Worm (Caenorhabditis elegans): Measurements from ENCODE around the gene acr-5.

Gene acr-5

DNA sequence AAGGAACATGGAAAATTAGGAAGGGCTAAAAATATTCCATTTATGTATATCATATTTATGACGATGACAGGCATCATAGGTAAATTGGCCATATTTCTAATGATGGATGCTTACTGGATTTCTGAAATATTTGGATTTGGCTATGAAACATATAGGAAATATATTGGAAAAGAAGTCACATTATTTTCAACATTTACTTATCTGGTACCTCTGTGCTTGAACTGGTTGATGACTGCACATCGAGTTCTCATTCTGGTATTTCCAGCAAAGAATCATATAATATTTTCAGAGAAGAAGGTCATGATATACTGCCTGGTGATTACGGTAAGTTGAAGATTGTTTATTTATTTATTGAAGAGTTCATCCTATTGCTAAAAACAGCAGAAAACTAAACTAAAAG lies 18.1 kb upstream of the acr-5 start, which contains the start of gene srxa-5:
srxa-5 (plus strand) TSS at position 301 of the 400 bp plus-strand sequence.
- no peak for TF ChIP-seq elt-4 (tag; optimal IDR thresholded peaks at IDR 0.05)
- no peak for TF ChIP-seq hlh-13 (GFP tag; optimal IDR thresholded peaks at IDR 0.05)
- no peak for TF ChIP-seq rnt-1 (tag; optimal IDR thresholded peaks at IDR 0.05)
- no peak for TF ChIP-seq sdc-2 (tag; optimal IDR thresholded peaks at IDR 0.05)
- no peak for TF ChIP-seq ceh-24 (tag; optimal IDR thresholded peaks at IDR 0.05)
- TF ChIP-seq unc-42 (tag; optimal IDR thresholded peaks at IDR 0.05): no peak
- no peak for TF ChIP-seq F13H6.1 (tag; optimal IDR thresholded peaks at IDR 0.05)
- no peak for TF ChIP-seq ceh-30 (tag; optimal IDR thresholded peaks at IDR 0.05)
- TF ChIP-seq gmeb-2 (tag; optimal IDR thresholded peaks at IDR 0.05): no peak
- TF ChIP-seq hlh-30 (tag; optimal IDR thresholded peaks at IDR 0.05; ENCODE audit: insufficient read depth): no peak
- no peak for TF ChIP-seq K09A11.1 (tag; optimal IDR thresholded peaks at IDR 0.05; ENCODE audit: insufficient read depth)
- no peak for TF ChIP-seq dmd-4 (tag; optimal IDR thresholded peaks at IDR 0.05; ENCODE audit: borderline replicate concordance)
- TF ChIP-seq T23F11.4 (GFP tag; optimal IDR thresholded peaks at IDR 0.05): no peak
- TF ChIP-seq zip-5 (tag; optimal IDR thresholded peaks at IDR 0.05): no peak
- no peak for TF ChIP-seq ahr-1 (tag; optimal IDR thresholded peaks at IDR 0.05)
- no peak for TF ChIP-seq ceh-9 (tag; optimal IDR thresholded peaks at IDR 0.05)
- no peak for TF ChIP-seq ttx-3 (tag; optimal IDR thresholded peaks at IDR 0.05)
- no peak for TF ChIP-seq Y22D7AL.16 (tag; optimal IDR thresholded peaks at IDR 0.05)
- TF ChIP-seq nhr-232 (tag; optimal IDR thresholded peaks at IDR 0.05): no peak
- TF ChIP-seq pha-2 (tag; optimal IDR thresholded peaks at IDR 0.05): no peak

DNA sequence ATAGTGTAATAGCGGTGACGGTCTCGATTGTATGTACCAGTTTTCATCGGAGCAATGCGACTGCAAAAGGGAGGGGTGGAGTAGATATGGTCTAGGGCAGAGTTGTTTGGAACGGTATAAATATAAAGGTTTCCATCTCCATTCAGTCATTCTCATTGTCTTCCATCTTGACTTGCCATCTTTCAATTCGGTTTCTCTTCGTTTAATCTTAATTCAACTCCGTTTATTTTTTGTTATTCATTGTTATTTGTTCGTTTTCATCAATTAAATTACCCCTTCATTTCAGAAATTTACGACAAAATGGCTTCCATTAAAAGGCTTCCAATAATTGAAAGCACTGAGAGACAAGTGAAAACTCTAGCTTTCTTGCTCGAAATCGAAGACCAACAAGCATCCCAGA lies 16.5 kb upstream of the acr-5 start, which contains the start of gene C09E7.11:
C09E7.11 (plus strand) TSS at position 301 of the 400 bp plus-strand sequence.
- TF ChIP-seq dve-1 (tag; optimal IDR thresholded peaks at IDR 0.05): no peak
- no peak for TF ChIP-seq K02D7.2 (tag; optimal IDR thresholded peaks at IDR 0.05)
- no peak for TF ChIP-seq syd-9 (tag; optimal IDR thresholded peaks at IDR 0.05)
- TF ChIP-seq ama-1 (optimal IDR thresholded peaks at IDR 0.05): no peak
- no peak for TF ChIP-seq pha-4 (tag; optimal IDR thresholded peaks at IDR 0.05)
- no peak for TF ChIP-seq hlh-8 (tag; optimal IDR thresholded peaks at IDR 0.05)
- TF ChIP-seq nhr-232 (tag; optimal IDR thresholded peaks at IDR 0.05): no peak

DNA sequence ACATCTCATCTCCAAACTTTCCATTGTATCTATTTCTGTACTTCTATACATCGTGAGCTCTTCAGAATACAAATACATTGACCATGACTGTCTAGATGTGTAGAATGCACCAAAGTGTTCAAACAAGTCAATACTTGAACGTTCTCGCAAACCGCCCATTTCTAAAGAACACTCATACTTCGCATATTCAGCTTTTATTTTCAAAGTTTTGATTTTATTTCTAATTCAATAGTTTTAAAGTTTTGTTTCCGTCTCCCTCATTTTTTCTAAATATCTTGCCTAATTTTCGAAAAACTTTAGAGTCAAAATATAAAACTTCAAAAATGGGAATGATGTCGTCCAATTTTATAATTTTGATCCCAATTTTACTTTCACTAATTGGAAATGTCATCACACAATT lies 13.3 kb upstream of the acr-5 start, which contains the start of gene pqn-10:
pqn-10 (plus strand) TSS at position 301 of the 400 bp plus-strand sequence.
- TF ChIP-seq C38D4.7 (GFP tag; optimal IDR thresholded peaks at IDR 0.05) (no peak), ceh-45 (GFP tag; IDR thresholded peaks at IDR 0.05) (no peak), unc-86 (tag; optimal IDR thresholded peaks at IDR 0.05) (no peak), ets-4 (tag; optimal IDR thresholded peaks at IDR 0.05) (no peak), eyg-1 (tag; optimal IDR thresholded peaks at IDR 0.05) (no peak), hlh-8 (tag; optimal IDR thresholded peaks at IDR 0.05) (no peak)

DNA sequence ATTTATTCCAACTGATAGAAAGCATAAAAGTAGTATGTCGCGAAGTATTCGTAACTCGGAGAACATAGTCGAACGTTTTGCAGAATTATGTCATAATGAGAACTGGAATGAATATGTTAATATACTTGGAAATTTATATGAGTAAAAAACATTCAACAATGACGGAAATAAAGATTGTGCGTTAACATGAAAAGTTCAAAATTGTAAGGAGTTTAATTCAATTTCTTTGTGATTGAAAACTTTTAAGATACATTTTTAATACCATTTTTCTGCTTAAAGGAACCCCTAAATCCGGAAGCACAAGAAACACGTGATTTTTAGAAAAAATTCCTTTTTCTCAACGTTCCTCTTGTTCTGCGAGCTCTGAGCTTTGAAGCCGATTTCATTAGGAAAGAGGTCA lies 11.0 kb upstream of the acr-5 start, which contains the start of gene oig-1:
oig-1 (minus strand) TSS at position 101 of the 400 bp plus-strand sequence.
- TF ChIP-seq nfya-1 (tag; optimal IDR thresholded peaks at IDR 0.05) (no peak), pax-1 (tag; optimal IDR thresholded peaks at IDR 0.05) (no peak), syd-9 (tag; optimal IDR thresholded peaks at IDR 0.05) (no peak), sdc-2 (tag; optimal IDR thresholded peaks at IDR 0.05) (no peak), pat-9 (tag; optimal IDR thresholded peaks at IDR 0.05) (no peak), pha-2 (tag; optimal IDR thresholded peaks at IDR 0.05) (no peak), eyg-1 (tag; optimal IDR thresholded peaks at IDR 0.05) (no peak), unc-3 (GFP tag; conservative IDR thresholded peaks at IDR 0.05) (no peak), unc-3 (tag; optimal IDR thresholded peaks at IDR 0.05) (no peak), hlh-30 (tag; optimal IDR thresholded peaks at IDR 0.05; ENCODE audit: insufficient read depth) (no peak), lin-11 (tag; optimal IDR thresholded peaks at IDR 0.05) (no peak), ceh-48 (tag; optimal IDR thresholded peaks at IDR 0.05) (no peak), C38D4.7 (GFP tag; optimal IDR thresholded peaks at IDR 0.05) (no peak), fkh-6 (tag; optimal IDR thresholded peaks at IDR 0.05) (no peak), hlh-15 (tag; optimal IDR thresholded peaks at IDR 0.05) (no peak), ref-2 (tag; optimal IDR thresholded peaks at IDR 0.05) (no peak), madf-2 (tag; optimal IDR thresholded peaks at IDR 0.05) (no peak)
